Worm (Caenorhabditis elegans): Measurements from ENCODE around the gene sptf-2.

- TF ChIP-seq him-1 (tag; optimal IDR thresholded peaks at IDR 0.05) = no peak
- TF ChIP-seq dao-5 (tag; optimal IDR thresholded peaks at IDR 0.05) = peak; percentile 53
- TF ChIP-seq W03F9.2 (tag; optimal IDR thresholded peaks at IDR 0.05) = peak; percentile 37
Measured at ce11 chrII:8603567-8604359, 21.5 kb upstream of the sptf-2 start, which contains the start of gene suf-1.
